Worm (Caenorhabditis elegans) whole organism, L3 larva: ENCODE results near the gene sru-22.

Experiments used
- aly-2 ChIP-seq: fragments of 150-350 bp; optimal IDR thresholded peaks from 2 replicates; lab custom pipeline; 2014; ENCODE audit warnings: missing biosample characterization, missing genetic modification characterization
- ceh-16 ChIP-seq: sonication (generic microtip); optimal IDR thresholded peaks from 2 replicates; lab custom pipeline; 2017; ENCODE audit warnings: missing biosample characterization, missing genetic modification characterization
- ceh-28 ChIP-seq: fragments of 150-350 bp; optimal IDR thresholded peaks from 2 replicates; lab custom pipeline; 2014; ENCODE audit warnings: missing biosample characterization, missing genetic modification reagents, missing genetic modification characterization
- ceh-82 ChIP-seq: fragments of 150-350 bp; optimal IDR thresholded peaks from 2 replicates; lab custom pipeline; 2014; ENCODE audit warnings: missing biosample characterization, missing genetic modification characterization
- daf-12 ChIP-seq: fragments of 150-350 bp; optimal IDR thresholded peaks from 2 replicates; lab custom pipeline; 2014; ENCODE audit warnings: missing biosample characterization, missing genetic modification reagents, missing genetic modification characterization
- egl-27 ChIP-seq: sonication (generic microtip); optimal IDR thresholded peaks from 4 replicates; lab custom pipeline; 2017; ENCODE audit warnings: missing biosample characterization, missing genetic modification reagents, missing genetic modification characterization
- egl-5 ChIP-seq: fragments of 150-350 bp; optimal IDR thresholded peaks from 2 replicates; lab custom pipeline; 2017; ENCODE audit warnings: missing biosample characterization, missing genetic modification reagents, missing genetic modification characterization, inconsistent platforms
- elt-1 ChIP-seq: fragments of 150-350 bp; optimal IDR thresholded peaks from 2 replicates; lab custom pipeline; 2014; ENCODE audit warnings: missing biosample characterization, missing genetic modification characterization
- elt-2 ChIP-seq: sonication (generic microtip); optimal IDR thresholded peaks from 2 replicates; lab custom pipeline; 2016; ENCODE audit warnings: missing genetic modification reagents, mild to moderate bottlenecking, missing genetic modification characterization, missing compliant biosample characterization
- eor-1 ChIP-seq, 2 experiments: fragments of 150-350 bp; optimal IDR thresholded peaks; 2 replicates each; lab custom pipeline; 2014 to 2018; ENCODE audit warnings: missing biosample characterization in 2 of 2, missing genetic modification characterization in 2 of 2
- fkh-2 ChIP-seq: fragments of 150-350 bp; optimal IDR thresholded peaks from 2 replicates; lab custom pipeline; 2014; ENCODE audit warnings: missing biosample characterization, missing genetic modification reagents, missing genetic modification characterization
- fos-1 ChIP-seq: fragments of 150-350 bp; optimal IDR thresholded peaks from 2 replicates; lab custom pipeline; 2014; ENCODE audit warnings: missing biosample characterization, missing genetic modification characterization
- jun-1 ChIP-seq: fragments of 150-350 bp; optimal IDR thresholded peaks from 2 replicates; lab custom pipeline; 2014; ENCODE audit warnings: missing biosample characterization, missing genetic modification reagents, missing genetic modification characterization
- lin-15B ChIP-seq: fragments of 150-350 bp; optimal IDR thresholded peaks from 2 replicates; lab custom pipeline; 2014; ENCODE audit warnings: missing biosample characterization, missing genetic modification characterization
- lin-39 ChIP-seq: fragments of 150-350 bp; optimal IDR thresholded peaks from 2 replicates; lab custom pipeline; 2018; ENCODE audit warnings: missing biosample characterization, missing genetic modification reagents, missing genetic modification characterization
- lsy-12 ChIP-seq: sonication (generic microtip); optimal IDR thresholded peaks from 2 replicates; lab custom pipeline; 2016; ENCODE audit warnings: mild to moderate bottlenecking, missing genetic modification characterization, missing compliant biosample characterization
- mdl-1 ChIP-seq: fragments of 150-350 bp; optimal IDR thresholded peaks from 2 replicates; lab custom pipeline; 2014; ENCODE audit warnings: missing biosample characterization, missing genetic modification characterization
- mml-1 ChIP-seq: fragments of 150-350 bp; sonication (generic microtip); optimal IDR thresholded peaks from 3 replicates; lab custom pipeline; 2014; ENCODE audit warnings: missing biosample characterization, missing genetic modification characterization
- nfya-1 ChIP-seq: sonication (generic microtip); optimal IDR thresholded peaks from 2 replicates; lab custom pipeline; 2017; ENCODE audit warnings: missing genetic modification characterization, mild to moderate bottlenecking, missing compliant biosample characterization, antibody characterized with exemption, moderate library complexity; ENCODE audit not compliant: insufficient read depth
- nhr-11 ChIP-seq: fragments of 150-350 bp; optimal IDR thresholded peaks from 2 replicates; lab custom pipeline; 2014; ENCODE audit warnings: missing biosample characterization, missing genetic modification characterization
- nhr-23 ChIP-seq: fragments of 150-350 bp; optimal IDR thresholded peaks from 2 replicates; lab custom pipeline; 2014; ENCODE audit warnings: missing biosample characterization, missing genetic modification reagents, missing genetic modification characterization
- nhr-237 ChIP-seq: fragments of 150-350 bp; optimal IDR thresholded peaks from 2 replicates; lab custom pipeline; 2014; ENCODE audit warnings: missing biosample characterization, missing genetic modification characterization
- nhr-43 ChIP-seq: sonication (generic microtip); optimal IDR thresholded peaks from 2 replicates; lab custom pipeline; 2016; ENCODE audit warnings: mild to moderate bottlenecking, missing genetic modification characterization, missing compliant biosample characterization; ENCODE audit not compliant: poor library complexity, severe bottlenecking
- nhr-67 ChIP-seq: fragments of 150-350 bp; optimal IDR thresholded peaks from 2 replicates; lab custom pipeline; 2014; ENCODE audit warnings: missing biosample characterization, missing genetic modification characterization
- nhr-76 ChIP-seq: fragments of 150-350 bp; sonication (generic microtip); optimal IDR thresholded peaks from 5 replicates; lab custom pipeline; 2014; ENCODE audit warnings: missing biosample characterization, missing genetic modification characterization
- nhr-77 ChIP-seq: fragments of 150-350 bp; optimal IDR thresholded peaks from 2 replicates; lab custom pipeline; 2014; ENCODE audit warnings: missing biosample characterization, missing genetic modification characterization
- pha-4 ChIP-seq: fragments of 150-350 bp; optimal IDR thresholded peaks from 2 replicates; lab custom pipeline; 2014; ENCODE audit warnings: missing biosample characterization, missing genetic modification reagents, missing genetic modification characterization
- pqm-1 ChIP-seq: fragments of 150-350 bp; optimal IDR thresholded peaks from 2 replicates; lab custom pipeline; 2017; ENCODE audit warnings: missing biosample characterization, missing genetic modification characterization, inconsistent platforms
- sea-2 ChIP-seq: fragments of 150-350 bp; sonication (generic microtip); optimal IDR thresholded peaks from 4 replicates; lab custom pipeline; 2014; ENCODE audit warnings: missing biosample characterization, missing genetic modification reagents, missing genetic modification characterization
- skn-1 ChIP-seq: fragments of 150-350 bp; optimal IDR thresholded peaks from 2 replicates; lab custom pipeline; 2014; ENCODE audit warnings: missing biosample characterization, missing genetic modification characterization
- snpc-4 ChIP-seq: fragments of 150-350 bp; optimal IDR thresholded peaks from 2 replicates; lab custom pipeline; 2014; ENCODE audit warnings: missing biosample characterization, missing genetic modification characterization
- tbx-2 ChIP-seq: sonication (generic microtip); optimal IDR thresholded peaks from 2 replicates; lab custom pipeline; 2016; ENCODE audit warnings: mild to moderate bottlenecking, missing genetic modification characterization, missing compliant biosample characterization
- unc-39 ChIP-seq: sonication (generic microtip); optimal IDR thresholded peaks from 4 replicates; lab custom pipeline; 2017; ENCODE audit warnings: missing biosample characterization, missing genetic modification characterization
- unc-62 ChIP-seq: fragments of 150-350 bp; sonication (generic microtip); optimal IDR thresholded peaks from 4 replicates; lab custom pipeline; 2014; ENCODE audit warnings: missing biosample characterization, missing genetic modification reagents, missing genetic modification characterization
- ztf-11 ChIP-seq: fragments of 150-350 bp; optimal IDR thresholded peaks from 2 replicates; lab custom pipeline; 2014; ENCODE audit warnings: missing biosample characterization, missing genetic modification characterization

Gene sru-22

ce11 chrV:15974836-15975235 is at the start of gene sru-22:
Gene sru-22 (minus strand): TSS chrV:15974936.
- no peak for TF ChIP-seq lin-15B
- no peak for TF ChIP-seq pha-4 (tag; lab: Kevin White, UChicago)
- no peak for TF ChIP-seq nhr-67 (tag; lab: Kevin White, UChicago)
- TF ChIP-seq sea-2 (GFP tag; lab: Kevin White, UChicago): no peak
- no peak for TF ChIP-seq pqm-1 (tag; lab: Kevin White, UChicago)
- no peak for TF ChIP-seq unc-39 (tag; lab: Kevin White, UChicago)
- no peak for TF ChIP-seq jun-1 (tag; lab: Kevin White, UChicago)
- TF ChIP-seq mml-1: no peak
- no peak for TF ChIP-seq eor-1 (tag; optimal IDR thresholded peaks at IDR 0.05; lab: Kevin White, UChicago)
- TF ChIP-seq fos-1 (tag; lab: Kevin White, UChicago): no peak
- no peak for TF ChIP-seq elt-1 (tag; lab: Kevin White, UChicago)
- no peak for TF ChIP-seq elt-2 (tag; lab: Kevin White, UChicago)
- no peak for TF ChIP-seq fkh-2 (tag; lab: Kevin White, UChicago)
- TF ChIP-seq nhr-76: no peak
- no peak for TF ChIP-seq tbx-2 (tag; lab: Kevin White, UChicago)
- no peak for TF ChIP-seq ceh-16
- no peak for TF ChIP-seq snpc-4 (tag; lab: Kevin White, UChicago)
- TF ChIP-seq lsy-12 (tag; lab: Kevin White, UChicago): no peak
- TF ChIP-seq skn-1 (tag; lab: Kevin White, UChicago): no peak
- no peak for TF ChIP-seq nhr-11 (tag; lab: Kevin White, UChicago)

ce11 chrV:16024300-16024699 is 49.6 kb upstream of the sru-22 start, which contains the start of gene T10C6.6:
Gene T10C6.6 (plus strand): TSS chrV:16024326.
- TF ChIP-seq unc-39 (tag; lab: Kevin White, UChicago) (no peak), unc-62 (GFP tag; lab: Kevin White, UChicago) (no peak), jun-1 (tag; lab: Kevin White, UChicago) (no peak), daf-12 (tag; lab: Kevin White, UChicago) (no peak), ceh-28 (no peak), sea-2 (GFP tag; lab: Kevin White, UChicago) (no peak), nhr-237 (no peak), lin-39 (tag; lab: Kevin White, UChicago) (no peak), nhr-43 (tag; lab: Kevin White, UChicago) (no peak)
- TF ChIP-seq, all 47 proteins: peak for 0

ce11 chrV:16023559-16023958 is 48.8 kb upstream of the sru-22 start:
- TF ChIP-seq nhr-77 (tag; lab: Kevin White, UChicago): no peak
- no peak for TF ChIP-seq aly-2 (tag; lab: Kevin White, UChicago)
- no peak for TF ChIP-seq lin-39 (tag; lab: Kevin White, UChicago)

ce11 chrV:16023051-16023450 is 48.3 kb upstream of the sru-22 start, which contains the start of gene cwc-15:
Gene cwc-15 (plus strand): TSS chrV:16023351.
- no peak for TF ChIP-seq mdl-1
- TF ChIP-seq ztf-11 (tag; lab: Kevin White, UChicago): no peak
- TF ChIP-seq lsy-12 (tag; lab: Kevin White, UChicago): no peak
- no peak for TF ChIP-seq daf-12 (tag; lab: Kevin White, UChicago)
- TF ChIP-seq nhr-77 (tag; lab: Kevin White, UChicago): no peak
- TF ChIP-seq nfya-1 (tag; lab: Kevin White, UChicago): no peak
- TF ChIP-seq nhr-11 (tag; lab: Kevin White, UChicago): no peak

ce11 chrV:16022600-16022999 is 47.9 kb upstream of the sru-22 start:
- TF ChIP-seq lin-39 (tag; lab: Kevin White, UChicago) (peak; percentile 0), mml-1 (no peak), ceh-28 (no peak), fos-1 (tag; lab: Kevin White, UChicago) (no peak), nhr-43 (tag; lab: Kevin White, UChicago) (peak; percentile 57), lin-15B (no peak), nhr-23 (peak; percentile 6), nhr-76 (no peak)

ce11 chrV:16020042-16020441 is 45.3 kb upstream of the sru-22 start, which contains the start of gene srx-44:
Gene srx-44 (plus strand): TSS chrV:16020342.
- no peak for TF ChIP-seq fkh-2 (tag; lab: Kevin White, UChicago)
- TF ChIP-seq egl-5 (tag; lab: Kevin White, UChicago): no peak
- no peak for TF ChIP-seq mdl-1
- TF ChIP-seq fos-1 (tag; lab: Kevin White, UChicago): no peak
- TF ChIP-seq lin-15B: no peak
- no peak for TF ChIP-seq nhr-11 (tag; lab: Kevin White, UChicago)
- no peak for TF ChIP-seq nfya-1 (tag; lab: Kevin White, UChicago)
- no peak for TF ChIP-seq nhr-43 (tag; lab: Kevin White, UChicago)
- no peak for TF ChIP-seq egl-27 (tag; lab: Kevin White, UChicago)
- TF ChIP-seq nhr-77 (tag; lab: Kevin White, UChicago): no peak
- no peak for TF ChIP-seq nhr-67 (tag; lab: Kevin White, UChicago)
- TF ChIP-seq ceh-28: no peak
- no peak for TF ChIP-seq ceh-82 (tag; lab: Kevin White, UChicago)
- no peak for TF ChIP-seq nhr-76
- no peak for TF ChIP-seq pqm-1 (tag; lab: Kevin White, UChicago)
- no peak for TF ChIP-seq eor-1 (tag; optimal IDR thresholded peaks at IDR 0.05; lab: Kevin White, UChicago)
- no peak for TF ChIP-seq nhr-23
- TF ChIP-seq tbx-2 (tag; lab: Kevin White, UChicago): no peak
- no peak for TF ChIP-seq unc-39 (tag; lab: Kevin White, UChicago)
